Fruit fly (Drosophila melanogaster) whole organism, adult: ENCODE data around the gene CG32365.
A peak's percentile ranks its signal among the peaks of the same experiment; 100 is the strongest.

Experiments
- CG12768 ChIP-seq: fragments of 200-800 bp; sonication (Bioruptor generic); optimal IDR thresholded peaks from 2 replicates; lab custom pipeline; 2017; ENCODE audit warnings: missing biosample characterization, missing genetic modification characterization, mild to moderate bottlenecking, moderate library complexity, missing genetic modification reagents
- CG14711 ChIP-seq: fragments of 200-800 bp; sonication (Bioruptor generic); optimal IDR thresholded peaks from 2 replicates; lab custom pipeline; 2018; ENCODE audit warnings: missing biosample characterization, mild to moderate bottlenecking, missing genetic modification characterization, moderate library complexity
- CG1620 ChIP-seq: fragments of 200-800 bp; sonication (Bioruptor generic); optimal IDR thresholded peaks from 2 replicates; lab custom pipeline; 2016; ENCODE audit warnings: missing biosample characterization, missing genetic modification characterization
- CG33017 ChIP-seq: fragments of 200-800 bp; sonication (Bioruptor generic); optimal IDR thresholded peaks from 2 replicates; lab custom pipeline; 2018; ENCODE audit warnings: missing biosample characterization, mild to moderate bottlenecking, missing genetic modification characterization, moderate library complexity
- Clk ChIP-seq: fragments of 200-800 bp; sonication (Bioruptor generic); optimal IDR thresholded peaks from 2 replicates; lab custom pipeline; 2017; ENCODE audit warnings: missing biosample characterization, missing genetic modification characterization
- bab1 ChIP-seq: fragments of 200-800 bp; sonication (Bioruptor generic); optimal IDR thresholded peaks from 3 replicates; lab custom pipeline; 2019; ENCODE audit warnings: missing biosample characterization, mild to moderate bottlenecking, missing genetic modification characterization, moderate library complexity
- cnc ChIP-seq, 2 experiments: fragments of >200 bp; optimal IDR thresholded peaks; 2 replicates each; lab custom pipeline; 2017
- kay ChIP-seq: fragments of 200-800 bp; sonication (Bioruptor generic); peaks from one replicate; lab custom pipeline; 2016; ENCODE audit warnings: missing biosample characterization, missing genetic modification characterization, borderline replicate concordance
- ovo ChIP-seq: fragments of 200-800 bp; sonication (Bioruptor generic); optimal IDR thresholded peaks from 2 replicates; lab custom pipeline; 2016; ENCODE audit warnings: missing biosample characterization, missing genetic modification characterization
- pad ChIP-seq: fragments of 200-800 bp; sonication (Bioruptor generic); optimal IDR thresholded peaks from 3 replicates; lab custom pipeline; 2017; ENCODE audit warnings: missing biosample characterization, missing genetic modification characterization, mild to moderate bottlenecking, moderate library complexity, missing genetic modification reagents

dm6 chr3L:7934200-7934599 lies 65.4 kb downstream of the CG32365 start:
- no peak for TF ChIP-seq cnc (optimal IDR thresholded peaks at IDR 0.05; lab: Kevin White, UChicago)
- peak; percentile 47 for TF ChIP-seq kay (GFP tag; lab: Kevin White, UChicago)
- TF ChIP-seq Clk (GFP tag; lab: Kevin White, UChicago), result no peak
- no peak for TF ChIP-seq CG14711 (tag; lab: Kevin White, UChicago)
- no peak for TF ChIP-seq bab1 (GFP tag; lab: Kevin White, UChicago)
- no peak for TF ChIP-seq ovo (GFP tag; lab: Kevin White, UChicago)
- no peak for TF ChIP-seq CG33017
- TF ChIP-seq CG1620 (GFP tag; lab: Kevin White, UChicago), result no peak
- no peak for TF ChIP-seq pad (GFP tag; lab: Kevin White, UChicago)
- TF ChIP-seq CG12768 (GFP tag; lab: Kevin White, UChicago), result no peak
